Fruit fly (Drosophila melanogaster): Measurements from ENCODE around the gene CG15695.

Gene CG15695

dm6 chr3R:20821815-20822375 is 20.0 kb upstream of the CG15695 start, which contains the start of the genes CG17271 and RpS20 (continued):
- peak; percentile 78 for TF ChIP-seq CG11560 (tag; IDR thresholded peaks at IDR 0.05)
- TF ChIP-seq toy (GFP tag; IDR thresholded peaks at IDR 0.05) = peak; percentile 78; the same call in 1 of the 2 replicates
- peak; percentile 83 for TF ChIP-seq Myb (GFP tag; optimal IDR thresholded peaks at IDR 0.05)
- peak; percentile 71; the same call in 1 of the 2 replicates for TF ChIP-seq rib (GFP tag; IDR thresholded peaks at IDR 0.05)
- no peak; the same call in 1 of the 2 replicates for TF ChIP-seq dan (GFP tag; IDR thresholded peaks at IDR 0.05)
- TF ChIP-seq onecut (GFP tag; IDR thresholded peaks at IDR 0.05) = peak; percentile 65
- TF ChIP-seq CG10267 (tag; optimal IDR thresholded peaks at IDR 0.05) = peak; percentile 88
- TF ChIP-seq Awh (GFP tag; IDR thresholded peaks at IDR 0.05) = peak; percentile 87
- peak; percentile 92 for TF ChIP-seq Lhr (GFP tag; optimal IDR thresholded peaks at IDR 0.05)
- peak; percentile 99 for TF ChIP-seq sens (GFP tag)
- TF ChIP-seq CG12942 (GFP tag; optimal IDR thresholded peaks at IDR 0.05) = peak; percentile 94
- TF ChIP-seq Pdp1 (GFP tag; optimal IDR thresholded peaks at IDR 0.05) = peak; percentile 91 to 95
- TF ChIP-seq jumu (GFP tag; optimal IDR thresholded peaks at IDR 0.05) = peak; percentile 96
- peak; percentile 85 for TF ChIP-seq CG31224 (GFP tag; IDR thresholded peaks at IDR 0.05)
- TF ChIP-seq CG6175 (GFP tag; IDR thresholded peaks at IDR 0.05) = peak; percentile 61; the same call in 1 of the 3 replicates
- TF ChIP-seq Fer3 (tag; optimal IDR thresholded peaks at IDR 0.05) = peak; percentile 86
- peak; percentile 72 for TF ChIP-seq grn (GFP tag; optimal IDR thresholded peaks at IDR 0.05)
- peak; percentile 89 for TF ChIP-seq dysf (GFP tag; IDR thresholded peaks at IDR 0.05)
- peak; percentile 73 for TF ChIP-seq CG7357 (GFP tag; IDR thresholded peaks at IDR 0.05)
- peak; percentile 75 for TF ChIP-seq CG43689 (GFP tag; IDR thresholded peaks at IDR 0.05)
- peak; percentile 68 for TF ChIP-seq CrebB (tag; optimal IDR thresholded peaks at IDR 0.05)
- TF ChIP-seq Sry-δ (GFP tag; optimal IDR thresholded peaks at IDR 0.05) = peak; percentile 78
- TF ChIP-seq otp (GFP tag; IDR thresholded peaks at IDR 0.05) = peak; percentile 92
- peak; percentile 65 for TF ChIP-seq CG10274 (GFP tag; optimal IDR thresholded peaks at IDR 0.05)
- no peak for TF ChIP-seq zen2 (GFP tag; IDR thresholded peaks at IDR 0.05; ENCODE audit: partially characterized antibody)
- peak; percentile 97 for TF ChIP-seq YL-1 (GFP tag; optimal IDR thresholded peaks at IDR 0.05)
- TF ChIP-seq Hey (tag; optimal IDR thresholded peaks at IDR 0.05) = peak; percentile 51
- no peak for TF ChIP-seq tna (GFP tag; IDR thresholded peaks at IDR 0.05; ENCODE audit: partially characterized antibody)
- peak; percentile 76 for TF ChIP-seq CG6683 (GFP tag; optimal IDR thresholded peaks at IDR 0.05)
- peak; percentile 82 for TF ChIP-seq Oaz (GFP tag; IDR thresholded peaks at IDR 0.05)
- TF ChIP-seq phol (tag; optimal IDR thresholded peaks at IDR 0.05) = peak; percentile 92
- peak; percentile 67 for TF ChIP-seq CG2875 (GFP tag; optimal IDR thresholded peaks at IDR 0.05)
- peak; percentile 27 for TF ChIP-seq fd64A (GFP tag; optimal IDR thresholded peaks at IDR 0.05)
- TF ChIP-seq CG13894 (tag; optimal IDR thresholded peaks at IDR 0.05) = peak; percentile 85
- peak; percentile 93 for TF ChIP-seq CG10543 (GFP tag; optimal IDR thresholded peaks at IDR 0.05)
- peak; percentile 91 for TF ChIP-seq caup (GFP tag; optimal IDR thresholded peaks at IDR 0.05; ENCODE audit: severe bottlenecking)
- peak; percentile 90 for TF ChIP-seq CG2712 (tag; optimal IDR thresholded peaks at IDR 0.05)
- TF ChIP-seq Side (GFP tag; optimal IDR thresholded peaks at IDR 0.05) = peak; percentile 97
- TF ChIP-seq pita (GFP tag; optimal IDR thresholded peaks at IDR 0.05) = no peak
- peak; percentile 87 for TF ChIP-seq CG32772 (GFP tag; IDR thresholded peaks at IDR 0.05)
- peak; percentile 88 for TF ChIP-seq CG9797 (GFP tag; optimal IDR thresholded peaks at IDR 0.05)
- TF ChIP-seq CG14860 (GFP tag; IDR thresholded peaks at IDR 0.05; ENCODE audit: partially characterized antibody) = no peak
- TF ChIP-seq D (optimal IDR thresholded peaks at IDR 0.05) = no peak
- peak; percentile 72 for TF ChIP-seq D (GFP tag; optimal IDR thresholded peaks at IDR 0.05)
- peak; percentile 59 for TF ChIP-seq Ravus (GFP tag; IDR thresholded peaks at IDR 0.05)
- peak; percentile 45 for TF ChIP-seq ATbp (GFP tag; optimal IDR thresholded peaks at IDR 0.05)
- TF ChIP-seq CG16779 (GFP tag; IDR thresholded peaks at IDR 0.05) = peak; percentile 74; the same call in 1 of the 2 replicates
- peak; percentile 94 for TF ChIP-seq CG10654 (GFP tag; optimal IDR thresholded peaks at IDR 0.05)
- TF ChIP-seq GATAe (GFP tag; conservative IDR thresholded peaks at IDR 0.05) = peak; percentile 73
- TF ChIP-seq CG17186 (GFP tag; optimal IDR thresholded peaks at IDR 0.05) = peak; percentile 91
